Worm (Caenorhabditis elegans) whole organism, L4 larva: ENCODE results near the gene C25D7.10.

ENCODE experiments used
- D1046.2 ChIP-seq: fragments of 200-800 bp; sonication (Bioruptor generic); IDR thresholded peaks from 2 replicates; pipeline ENCODE4 v1.3.6; 2022; ENCODE audit warnings: missing genetic modification characterization, missing compliant biosample characterization
- F10B5.3 ChIP-seq: sonication (generic microtip); optimal IDR thresholded peaks from 2 replicates; lab custom pipeline; 2016; ENCODE audit warnings: mild to moderate bottlenecking, missing genetic modification characterization, missing compliant biosample characterization
- F26F4.8 ChIP-seq: fragments of 200-800 bp; sonication (Bioruptor generic); conservative IDR thresholded peaks from 2 replicates; pipeline ENCODE4 v1.3.6; 2022; ENCODE audit warnings: missing genetic modification characterization, missing compliant biosample characterization
- F49E8.2 ChIP-seq: sonication (generic microtip); optimal IDR thresholded peaks from 2 replicates; lab custom pipeline; 2016; ENCODE audit warnings: missing compliant biosample characterization, mild to moderate bottlenecking, missing genetic modification characterization, borderline replicate concordance
- T20F7.1 ChIP-seq: fragments of 200-800 bp; sonication (Bioruptor generic); optimal IDR thresholded peaks from 2 replicates; lab custom pipeline; 2018; ENCODE audit warnings: mild to moderate bottlenecking, missing genetic modification characterization, missing compliant biosample characterization
- T26A8.4 ChIP-seq: fragments of 200-800 bp; sonication (Bioruptor generic); IDR thresholded peaks from 2 replicates; pipeline ENCODE4 v1.3.6; 2022; ENCODE audit warnings: missing genetic modification characterization, missing compliant biosample characterization
- Y105C5A.15 ChIP-seq: fragments of 200-800 bp; sonication (Bioruptor generic); IDR thresholded peaks from 2 replicates; pipeline ENCODE4 v1.3.6; 2022; ENCODE audit warnings: missing genetic modification characterization, missing compliant biosample characterization
- Y48G9A.11 ChIP-seq: fragments of 200-800 bp; sonication (Bioruptor generic); IDR thresholded peaks from 2 replicates; pipeline ENCODE4 v1.3.6; 2022; ENCODE audit warnings: missing genetic modification reagents, missing genetic modification characterization, missing compliant biosample characterization
- Y5F2A.4 ChIP-seq: fragments of 200-800 bp; sonication (Bioruptor generic); optimal IDR thresholded peaks from 2 replicates; lab custom pipeline; 2018; ENCODE audit warnings: mild to moderate bottlenecking, missing genetic modification characterization, missing compliant biosample characterization
- arid-1 ChIP-seq: fragments of 200-800 bp; sonication (Bioruptor generic); conservative IDR thresholded peaks from 2 replicates; pipeline ENCODE4 v1.3.6; 2022; ENCODE audit warnings: missing genetic modification reagents, missing genetic modification characterization, missing compliant biosample characterization
- attf-4 ChIP-seq: sonication (generic microtip); optimal IDR thresholded peaks from 3 replicates; lab custom pipeline; 2017; ENCODE audit warnings: missing biosample characterization, missing genetic modification characterization
- ces-1 ChIP-seq: fragments of 150-350 bp; sonication (generic microtip); optimal IDR thresholded peaks from 4 replicates; lab custom pipeline; 2014; ENCODE audit warnings: missing biosample characterization, missing genetic modification reagents, missing genetic modification characterization
- cey-2 ChIP-seq: sonication (generic microtip); optimal IDR thresholded peaks from 3 replicates; lab custom pipeline; 2017; ENCODE audit warnings: missing genetic modification characterization, mild to moderate bottlenecking, missing compliant biosample characterization, antibody characterized with exemption, borderline replicate concordance; ENCODE audit not compliant: insufficient read depth
- daf-12 ChIP-seq: fragments of 150-350 bp; optimal IDR thresholded peaks from 2 replicates; lab custom pipeline; 2014; ENCODE audit warnings: missing biosample characterization, missing genetic modification reagents, missing genetic modification characterization
- daf-8 ChIP-seq: fragments of 200-800 bp; sonication (Bioruptor generic); IDR thresholded peaks from 2 replicates; pipeline ENCODE4 v1.3.6; 2022; ENCODE audit warnings: missing genetic modification characterization, missing compliant biosample characterization
- dmd-8 ChIP-seq: fragments of 200-800 bp; sonication (Bioruptor generic); IDR thresholded peaks from 2 replicates; pipeline ENCODE4 v1.3.6; 2022; ENCODE audit warnings: missing genetic modification characterization, missing compliant biosample characterization
- duxl-1 ChIP-seq: sonication (generic microtip); optimal IDR thresholded peaks from 2 replicates; lab custom pipeline; 2016; ENCODE audit warnings: mild to moderate bottlenecking, missing genetic modification characterization, moderate library complexity, missing compliant biosample characterization; ENCODE audit not compliant: poor library complexity
- egl-43 ChIP-seq: fragments of 200-800 bp; sonication (Bioruptor generic); IDR thresholded peaks from 2 replicates; pipeline ENCODE4 v1.3.6; 2022; ENCODE audit warnings: missing genetic modification reagents, missing genetic modification characterization, missing compliant biosample characterization
- fkh-10 ChIP-seq: fragments of 150-350 bp; optimal IDR thresholded peaks from 2 replicates; lab custom pipeline; 2014; ENCODE audit warnings: missing biosample characterization, missing genetic modification reagents, missing genetic modification characterization
- gei-8 ChIP-seq: fragments of 200-800 bp; sonication (Bioruptor generic); optimal IDR thresholded peaks from 2 replicates; lab custom pipeline; 2018; ENCODE audit warnings: mild to moderate bottlenecking, missing genetic modification characterization, missing compliant biosample characterization
- lim-7 ChIP-seq: fragments of 200-800 bp; sonication (Bioruptor generic); IDR thresholded peaks from 2 replicates; pipeline ENCODE4 v1.3.6; 2022; ENCODE audit warnings: missing genetic modification characterization, missing compliant biosample characterization
- lin-13 ChIP-seq: fragments of 150-350 bp; optimal IDR thresholded peaks from 2 replicates; lab custom pipeline; 2014; ENCODE audit warnings: missing biosample characterization, missing genetic modification reagents, missing genetic modification characterization
- lin-38 ChIP-seq: fragments of 200-800 bp; sonication (Bioruptor generic); IDR thresholded peaks from 2 replicates; pipeline ENCODE4 v1.3.6; 2022; ENCODE audit warnings: missing genetic modification reagents, missing genetic modification characterization, missing compliant biosample characterization
- lin-39 ChIP-seq: fragments of 150-350 bp; optimal IDR thresholded peaks from 2 replicates; lab custom pipeline; 2014; ENCODE audit warnings: missing biosample characterization, missing genetic modification reagents, missing genetic modification characterization
- mdl-1 ChIP-seq, 2 experiments: fragments of 150-350 bp in 1 of 2; sonication (generic microtip) in 1 of 2; optimal IDR thresholded peaks; 2 replicates each; lab custom pipeline; 2014 to 2017; ENCODE audit warnings: missing biosample characterization in 2 of 2, missing genetic modification characterization in 2 of 2
- mxl-3 ChIP-seq: fragments of 200-800 bp; sonication (Bioruptor generic); optimal IDR thresholded peaks from 2 replicates; lab custom pipeline; 2018; ENCODE audit warnings: mild to moderate bottlenecking, missing genetic modification characterization, missing compliant biosample characterization
- nhr-102 ChIP-seq: sonication (generic microtip); optimal IDR thresholded peaks from 2 replicates; lab custom pipeline; 2016; ENCODE audit warnings: mild to moderate bottlenecking, missing genetic modification characterization, moderate library complexity, missing compliant biosample characterization
- nhr-25 ChIP-seq: sonication (generic microtip); optimal IDR thresholded peaks from 2 replicates; lab custom pipeline; 2017; ENCODE audit warnings: missing genetic modification characterization, mild to moderate bottlenecking, missing compliant biosample characterization, antibody characterized with exemption, moderate library complexity, borderline replicate concordance; ENCODE audit not compliant: insufficient read depth
- nhr-42 ChIP-seq: fragments of 200-800 bp; sonication (Bioruptor generic); IDR thresholded peaks from 2 replicates; pipeline ENCODE4 v1.3.6; 2022; ENCODE audit warnings: missing genetic modification characterization, missing compliant biosample characterization
- nhr-6 ChIP-seq: fragments of 150-350 bp; optimal IDR thresholded peaks from 2 replicates; lab custom pipeline; 2014; ENCODE audit warnings: missing biosample characterization, missing genetic modification characterization
- pha-4 ChIP-seq, 2 experiments: fragments of 150-350 bp in 1 of 2; fragments of 200-800 bp in 1 of 2; sonication (Bioruptor generic) in 1 of 2; IDR thresholded peaks in 1 of 2; optimal IDR thresholded peaks in 1 of 2; 2 replicates each; pipeline versions ENCODE4 v1.3.6 to Lab custom; 2014 to 2022; ENCODE audit warnings: missing genetic modification characterization in 2 of 2, missing genetic modification reagents in 2 of 2, missing biosample characterization in 1 of 2, missing compliant biosample characterization in 1 of 2
- php-3 ChIP-seq: fragments of 200-800 bp; sonication (Bioruptor generic); IDR thresholded peaks from 2 replicates; pipeline ENCODE4 v1.3.6; 2022; ENCODE audit warnings: missing genetic modification reagents, missing genetic modification characterization, missing compliant biosample characterization
- rbr-2 ChIP-seq: sonication (generic microtip); optimal IDR thresholded peaks from 2 replicates; lab custom pipeline; 2016; ENCODE audit warnings: missing genotype, missing genetic modification characterization, missing compliant biosample characterization
- saeg-2 ChIP-seq: fragments of 200-800 bp; sonication (Bioruptor generic); IDR thresholded peaks from 2 replicates; pipeline ENCODE4 v1.3.6; 2022; ENCODE audit warnings: missing genetic modification reagents, missing genetic modification characterization, missing compliant biosample characterization
- snpc-4 ChIP-seq: fragments of 150-350 bp; optimal IDR thresholded peaks from 2 replicates; lab custom pipeline; 2014; ENCODE audit warnings: missing biosample characterization, missing genetic modification characterization
- spr-3 ChIP-seq: fragments of 200-800 bp; sonication (Bioruptor generic); optimal IDR thresholded peaks from 2 replicates; lab custom pipeline; 2018; ENCODE audit warnings: mild to moderate bottlenecking, missing genetic modification characterization, missing compliant biosample characterization
- tag-97 ChIP-seq: fragments of 200-800 bp; sonication (Bioruptor generic); IDR thresholded peaks from 2 replicates; pipeline ENCODE4 v1.3.6; 2022; ENCODE audit warnings: missing genetic modification characterization, missing compliant biosample characterization
- unc-130 ChIP-seq: sonication (generic microtip); optimal IDR thresholded peaks from 2 replicates; lab custom pipeline; 2016; ENCODE audit warnings: missing genetic modification reagents, missing genetic modification characterization, missing compliant biosample characterization
- unc-39 ChIP-seq: sonication (generic microtip); optimal IDR thresholded peaks from 2 replicates; lab custom pipeline; 2017; ENCODE audit warnings: missing biosample characterization, missing genetic modification characterization
- vab-7 ChIP-seq: fragments of 200-800 bp; sonication (Bioruptor generic); IDR thresholded peaks from 2 replicates; pipeline ENCODE4 v1.3.6; 2022; ENCODE audit warnings: missing genetic modification reagents, missing genetic modification characterization, missing compliant biosample characterization
- ztf-11 ChIP-seq: fragments of 150-350 bp; optimal IDR thresholded peaks from 2 replicates; lab custom pipeline; 2014; ENCODE audit warnings: missing biosample characterization, missing genetic modification characterization
- ztf-7 ChIP-seq: fragments of 150-350 bp; optimal IDR thresholded peaks from 2 replicates; lab custom pipeline; 2014; ENCODE audit warnings: missing biosample characterization, missing genetic modification characterization

Gene C25D7.10

DNA sequence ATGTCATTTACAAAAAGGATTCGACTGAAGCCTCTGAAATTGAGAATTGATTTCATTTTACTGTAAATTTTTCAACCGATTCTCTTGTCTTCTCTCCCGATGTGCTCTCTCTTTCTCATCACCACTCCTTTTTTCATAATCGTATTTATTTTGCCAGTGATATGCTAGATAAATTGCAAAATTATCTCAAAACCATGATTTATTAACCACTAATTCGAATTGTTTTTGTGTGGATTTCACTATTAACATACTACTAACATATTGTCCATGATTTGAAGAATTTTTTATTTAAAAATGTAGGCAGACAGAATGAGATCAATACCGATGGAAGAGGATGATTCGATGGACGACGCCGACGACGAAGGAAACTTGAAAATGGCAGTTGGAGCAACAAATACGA lies at the start of gene C25D7.10:
TSS of gene C25D7.10 (plus strand) at position 301 of the 400 bp plus-strand sequence.
- TF ChIP-seq lin-38 (GFP tag; lab: Robert Waterston, UW): peak; percentile 27; the same call in 1 of the 2 replicates
- no peak for TF ChIP-seq ces-1 (GFP tag; lab: Kevin White, UChicago)
- TF ChIP-seq, all 104 proteins: peak for 1

DNA sequence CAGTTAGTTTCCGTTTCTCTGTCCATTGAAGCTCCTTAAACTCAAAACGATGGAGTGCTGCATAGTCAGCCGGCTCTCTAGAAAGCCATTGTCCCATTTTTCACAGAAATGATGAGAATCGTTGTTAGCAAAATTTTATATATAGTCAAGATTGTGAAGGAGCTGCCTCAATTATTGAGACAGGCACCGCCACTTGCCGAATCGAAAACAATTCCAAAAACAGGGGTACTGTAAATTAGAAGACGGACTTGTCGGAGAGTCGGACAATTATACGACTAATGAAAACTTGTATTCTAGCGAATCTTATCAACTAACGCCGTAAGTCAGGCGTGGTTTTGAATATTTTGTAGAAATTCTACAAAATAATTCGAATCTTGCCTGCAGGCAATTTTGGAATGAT lies 47.0 kb upstream of the C25D7.10 start, which contains the start of gene F14H8.2:
TSS of gene F14H8.2 (minus strand) at position 101 of the 400 bp plus-strand sequence.
- TF ChIP-seq ztf-7 (tag; lab: Kevin White, UChicago) (no peak), dmd-8 (GFP tag; lab: Robert Waterston, UW) (no peak), Y105C5A.15 (GFP tag; lab: Robert Waterston, UW) (no peak)

- no peak for TF ChIP-seq Y48G9A.11
- TF ChIP-seq unc-39 (tag; lab: Kevin White, UChicago): no peak
- no peak for TF ChIP-seq unc-130
- no peak for TF ChIP-seq fkh-10 (GFP tag; lab: Kevin White, UChicago)
- TF ChIP-seq Y5F2A.4 (GFP tag; lab: Kevin White, UChicago): no peak
- no peak for TF ChIP-seq F10B5.3
- no peak for TF ChIP-seq D1046.2
- TF ChIP-seq nhr-42: no peak
- no peak for TF ChIP-seq cey-2 (tag; lab: Kevin White, UChicago)
- TF ChIP-seq tag-97: no peak
- no peak for TF ChIP-seq lim-7 (GFP tag; lab: Robert Waterston, UW)
- no peak for TF ChIP-seq mxl-3 (GFP tag; lab: Kevin White, UChicago)
- no peak for TF ChIP-seq ztf-11 (tag; lab: Kevin White, UChicago)
- TF ChIP-seq spr-3: no peak
Measured at ce11 chrV:15020732-15021131, 46.5 kb upstream of the C25D7.10 start, which contains the start of gene F14H8.5. Gene F14H8.5, plus strand, starts transcription at chrV:15021032.

- TF ChIP-seq rbr-2 (no peak), dmd-8 (GFP tag; lab: Robert Waterston, UW) (no peak), F26F4.8 (GFP tag; lab: Robert Waterston, UW) (no peak), ztf-11 (tag; lab: Kevin White, UChicago) (no peak), Y48G9A.11 (no peak), daf-8 (no peak), pha-4 (GFP tag; IDR thresholded peaks at IDR 0.05; lab: Robert Waterston, UW) (no peak), pha-4 (tag; optimal IDR thresholded peaks at IDR 0.05; lab: Kevin White, UChicago) (no peak), saeg-2 (GFP tag; lab: Robert Waterston, UW) (no peak)
Measured at ce11 chrV:15023544-15023943, 43.7 kb upstream of the C25D7.10 start, which contains the start of gene F14H8.4. Gene F14H8.4, plus strand, starts transcription at chrV:15023844.

DNA sequence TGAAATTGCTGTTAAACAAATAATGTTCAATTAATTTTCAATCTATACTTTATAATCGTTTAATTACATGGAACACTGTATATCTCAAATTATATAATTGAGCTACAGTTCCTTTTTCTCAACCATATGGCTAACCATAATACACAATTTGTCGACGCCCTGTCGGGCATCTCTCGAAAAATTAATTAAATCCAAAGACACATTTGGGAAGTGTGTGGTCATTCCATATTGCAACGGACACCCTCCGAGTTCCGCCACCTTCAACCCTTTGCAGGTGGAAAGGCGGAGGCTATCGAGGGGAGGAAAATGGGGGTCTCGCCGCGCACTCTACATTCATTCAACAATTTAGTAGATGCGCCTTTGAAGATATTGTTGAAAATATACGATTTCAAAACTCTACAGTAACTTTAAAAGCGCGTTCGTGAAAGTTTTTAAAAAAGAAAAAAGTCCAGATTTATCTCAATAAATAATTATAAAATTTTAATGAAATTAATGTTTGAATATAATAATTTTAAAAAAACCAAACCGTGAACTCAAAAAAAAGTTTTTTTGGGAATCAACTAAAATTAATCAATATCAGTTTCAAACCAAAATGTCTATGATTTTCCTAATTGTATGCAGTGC lies 38.3 kb upstream of the C25D7.10 start, which contains the start of gene F14H8.8:
TSS of gene F14H8.8 (plus strand) at position 574 of the 624 bp plus-strand sequence.
- TF ChIP-seq lin-38 (GFP tag; lab: Robert Waterston, UW) (peak; percentile 60), F49E8.2 (tag; lab: Kevin White, UChicago) (peak; percentile 80), unc-130 (peak; percentile 36), daf-12 (tag; lab: Kevin White, UChicago) (no peak), egl-43 (0 out of 2 replicates have a peak, but pooled peaks have one; percentile 39), php-3 (GFP tag; lab: Robert Waterston, UW) (no peak), Y48G9A.11 (peak; percentile 49; the same call in 1 of the 2 replicates), arid-1 (GFP tag; lab: Robert Waterston, UW) (peak; percentile 31; the same call in 1 of the 2 replicates), lin-13 (GFP tag; lab: Kevin White, UChicago) (no peak), lin-39 (tag; lab: Kevin White, UChicago) (no peak), vab-7 (GFP tag; lab: Robert Waterston, UW) (no peak), attf-4 (tag; lab: Kevin White, UChicago) (no peak), nhr-25 (tag; lab: Kevin White, UChicago) (no peak), T20F7.1 (no peak), gei-8 (no peak), mdl-1 (tag; optimal IDR thresholded peaks at IDR 0.05; lab: Kevin White, UChicago) (no peak), duxl-1 (peak; percentile 9), nhr-102 (tag; lab: Kevin White, UChicago) (no peak), T26A8.4 (GFP tag; lab: Robert Waterston, UW) (peak; percentile 63; the same call in 1 of the 2 replicates), nhr-6 (tag; lab: Kevin White, UChicago) (peak; percentile 41), unc-39 (tag; lab: Kevin White, UChicago) (no peak), snpc-4 (tag; lab: Kevin White, UChicago) (peak; percentile 77)
